Worm (Caenorhabditis elegans): ENCODE results near the gene mec-9.

DNA sequence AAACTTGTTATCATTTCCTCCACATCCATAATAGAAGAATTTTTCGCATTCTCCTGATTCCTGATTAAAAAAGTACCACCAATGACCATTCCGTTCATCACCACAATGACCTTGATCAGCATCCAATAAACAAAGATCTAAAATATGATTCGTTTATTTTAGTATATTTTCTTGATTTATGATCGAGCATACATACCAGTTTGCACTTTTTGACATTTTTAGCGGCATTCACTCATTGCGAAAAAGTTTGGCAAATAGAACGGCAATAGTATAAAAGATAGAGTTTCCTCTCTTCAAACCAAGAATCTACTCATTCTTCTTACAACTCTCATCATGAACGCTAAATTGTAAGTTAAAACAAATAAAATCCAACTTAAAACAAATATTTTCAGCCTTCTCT is 1.1 kb downstream of the mec-9 start, which contains the start of gene fipr-10:
- TF ChIP-seq ceh-13 (GFP tag; optimal IDR thresholded peaks at IDR 0.05) (no peak), ama-1 (optimal IDR thresholded peaks at IDR 0.05) (no peak), sea-1 (GFP tag; conservative IDR thresholded peaks at IDR 0.05) (no peak), scrt-1 (GFP tag; IDR thresholded peaks at IDR 0.05) (no peak), hmbx-1 (tag; optimal IDR thresholded peaks at IDR 0.05) (no peak), tbx-11 (GFP tag; IDR thresholded peaks at IDR 0.05) (no peak), tbx-37 (GFP tag; conservative IDR thresholded peaks at IDR 0.05) (no peak), aly-1 (tag; optimal IDR thresholded peaks at IDR 0.05) (no peak), hnd-1 (tag; optimal IDR thresholded peaks at IDR 0.05) (no peak), hmg-4 (GFP tag; optimal IDR thresholded peaks at IDR 0.05) (no peak)

All from whole organism, early embryonic.